Worm (Caenorhabditis elegans) whole organism, L1 larva: Measurements from ENCODE around the gene srx-114.

Experiments
- ama-1 ChIP-seq: fragments of 150-350 bp; optimal IDR thresholded peaks from 2 replicates; lab custom pipeline; 2014
- ceh-90 ChIP-seq: sonication (generic microtip); optimal IDR thresholded peaks from 2 replicates; lab custom pipeline; 2016; ENCODE audit warnings: missing genetic modification characterization, missing compliant biosample characterization
- egl-27 ChIP-seq, 2 experiments: fragments of 150-350 bp in 1 of 2; sonication (generic microtip); optimal IDR thresholded peaks; 3 replicates each; lab custom pipeline; 2017 to 2018; ENCODE audit warnings: missing biosample characterization in 2 of 2, missing genetic modification characterization in 2 of 2, missing genetic modification reagents in 2 of 2

ce11 chrII:5384282-5384681, 48.7 kb downstream of the srx-114 start:
- TF ChIP-seq ama-1 (no peak), egl-27 (tag; optimal IDR thresholded peaks at IDR 0.05; lab: Kevin White, UChicago) (no peak), ceh-90 (tag; lab: Kevin White, UChicago) (no peak)
